Worm (Caenorhabditis elegans) whole organism, late embryonic: ENCODE data around the gene gmeb-2.

Source experiments
- pat-9 ChIP-seq: fragments of 200-800 bp; sonication (Bioruptor generic); optimal IDR thresholded peaks from 2 replicates; lab custom pipeline; 2018; ENCODE audit warnings: mild to moderate bottlenecking, missing genetic modification characterization, moderate library complexity, missing compliant biosample characterization

The gmeb-2 gene

DNA sequence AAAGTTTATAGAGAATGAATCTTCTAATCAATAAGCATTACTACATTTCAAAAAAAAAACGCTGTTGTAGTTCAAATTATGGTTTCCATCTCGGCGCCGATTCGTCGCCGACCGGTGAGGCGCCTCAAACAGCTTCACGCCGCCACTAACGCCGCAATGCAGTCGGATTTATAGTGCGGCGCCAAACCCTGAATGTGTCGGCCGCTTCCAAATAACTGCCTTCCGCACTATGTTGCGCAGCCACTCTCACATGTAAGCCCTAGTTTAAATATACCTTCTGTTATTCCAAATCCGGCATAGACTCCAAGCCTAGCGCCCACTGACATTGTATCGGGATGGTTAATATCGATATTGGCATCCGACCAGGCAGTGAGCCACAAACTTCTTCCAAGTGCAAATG lies 54.0 kb downstream of the gmeb-2 start:
- TF ChIP-seq pat-9 (tag; lab: Kevin White, UChicago): no peak
- TF ChIP-seq, all 69 proteins: peak for 0
